Worm (Caenorhabditis elegans) whole organism, mixed stage, embryonic: Measurements from ENCODE around the gene chmp-7.

ENCODE experiments used
- blmp-1 ChIP-seq: fragments of 150-350 bp; optimal IDR thresholded peaks from 2 replicates; lab custom pipeline; 2014; ENCODE audit warnings: missing biosample characterization, missing genetic modification characterization
- ceh-39 ChIP-seq: fragments of 150-350 bp; optimal IDR thresholded peaks from 2 replicates; lab custom pipeline; 2014; ENCODE audit warnings: missing biosample characterization, missing genetic modification characterization
- ces-1 ChIP-seq: fragments of 150-350 bp; optimal IDR thresholded peaks from 2 replicates; lab custom pipeline; 2014; ENCODE audit warnings: missing biosample characterization, missing genetic modification reagents, missing genetic modification characterization
- elt-3 ChIP-seq: fragments of 150-350 bp; optimal IDR thresholded peaks from 2 replicates; lab custom pipeline; 2014; ENCODE audit warnings: missing biosample characterization, missing genetic modification characterization
- flh-1 ChIP-seq: fragments of 200-800 bp; sonication (Bioruptor generic); optimal IDR thresholded peaks from 2 replicates; lab custom pipeline; 2018; ENCODE audit warnings: mild to moderate bottlenecking, missing genetic modification characterization, moderate library complexity, missing compliant biosample characterization
- lin-13 ChIP-seq: fragments of 150-350 bp; optimal IDR thresholded peaks from 2 replicates; lab custom pipeline; 2014; ENCODE audit warnings: missing biosample characterization, missing genetic modification characterization
- lsy-2 ChIP-seq: fragments of 150-350 bp; optimal IDR thresholded peaks from 2 replicates; lab custom pipeline; 2014; ENCODE audit warnings: missing biosample characterization, missing genetic modification characterization
- nhr-12 ChIP-seq: fragments of 150-350 bp; optimal IDR thresholded peaks from 2 replicates; lab custom pipeline; 2014; ENCODE audit warnings: missing biosample characterization, missing genetic modification characterization
- nhr-237 ChIP-seq: fragments of 150-350 bp; optimal IDR thresholded peaks from 2 replicates; lab custom pipeline; 2014; ENCODE audit warnings: missing biosample characterization, missing genetic modification characterization
- nhr-28 ChIP-seq: fragments of 150-350 bp; optimal IDR thresholded peaks from 2 replicates; lab custom pipeline; 2014; ENCODE audit warnings: missing biosample characterization, missing genetic modification characterization
- pha-4 ChIP-seq: fragments of 150-350 bp; optimal IDR thresholded peaks from 2 replicates; lab custom pipeline; 2018; ENCODE audit warnings: missing biosample characterization, missing genetic modification reagents, missing genetic modification characterization
- unc-62 ChIP-seq: fragments of 150-350 bp; optimal IDR thresholded peaks from 2 replicates; lab custom pipeline; 2014; ENCODE audit warnings: missing biosample characterization, missing genetic modification reagents, missing genetic modification characterization
- zip-8 ChIP-seq: fragments of 150-350 bp; optimal IDR thresholded peaks from 2 replicates; lab custom pipeline; 2014; ENCODE audit warnings: missing biosample characterization, missing genetic modification characterization
- ztf-11 ChIP-seq: fragments of 150-350 bp; optimal IDR thresholded peaks from 2 replicates; lab custom pipeline; 2014; ENCODE audit warnings: missing biosample characterization, missing genetic modification characterization

DNA sequence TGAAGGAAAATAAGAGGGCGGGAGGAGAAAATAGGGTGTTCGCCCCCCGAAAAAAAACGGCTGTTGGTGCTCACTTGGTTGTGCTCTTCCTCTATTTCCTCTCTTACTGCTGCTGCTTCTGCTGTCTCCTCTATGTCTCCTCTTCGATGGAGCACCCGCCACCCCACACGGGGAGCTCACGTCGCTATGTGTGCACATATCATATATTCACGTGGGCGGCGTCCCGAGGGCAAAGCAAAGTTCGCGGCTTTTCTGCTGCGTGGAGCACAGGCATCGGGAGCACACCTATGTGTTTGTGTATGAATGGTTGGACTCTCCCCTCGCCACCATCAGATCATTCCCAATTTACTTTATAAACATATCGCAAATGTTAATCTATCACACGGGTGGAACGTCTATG, 41.4 kb upstream of the chmp-7 start:
- no peak for TF ChIP-seq blmp-1 (tag; lab: Kevin White, UChicago)
- no peak for TF ChIP-seq nhr-28 (tag; lab: Kevin White, UChicago)
- TF ChIP-seq nhr-12 (tag; lab: Kevin White, UChicago): no peak
- TF ChIP-seq ztf-11 (tag; lab: Kevin White, UChicago): no peak
- TF ChIP-seq ces-1: no peak
- no peak for TF ChIP-seq unc-62
- TF ChIP-seq pha-4 (tag; lab: Kevin White, UChicago): no peak
- TF ChIP-seq lsy-2: no peak
- no peak for TF ChIP-seq zip-8
- no peak for TF ChIP-seq flh-1 (GFP tag; lab: Kevin White, UChicago)
- TF ChIP-seq lin-13 (tag; lab: Kevin White, UChicago): no peak
- TF ChIP-seq ceh-39: no peak
- TF ChIP-seq nhr-237 (tag; lab: Kevin White, UChicago): no peak
- TF ChIP-seq elt-3: no peak
